Worm (Caenorhabditis elegans): ENCODE data around the gene wrb-1.

ce11 chrV:1165090-1165761 is 30.6 kb upstream of the wrb-1 start, which contains the start of gene ptr-16:
- TF ChIP-seq ceh-82 (tag; optimal IDR thresholded peaks at IDR 0.05) (no peak), elt-3 (tag; optimal IDR thresholded peaks at IDR 0.05) (no peak), unc-62 (GFP tag; optimal IDR thresholded peaks at IDR 0.05) (no peak), lin-39 (tag; optimal IDR thresholded peaks at IDR 0.05) (no peak)

Measured in whole organism, L2 larva.